Worm (Caenorhabditis elegans): ENCODE data around the gene C26E1.2.

DNA sequence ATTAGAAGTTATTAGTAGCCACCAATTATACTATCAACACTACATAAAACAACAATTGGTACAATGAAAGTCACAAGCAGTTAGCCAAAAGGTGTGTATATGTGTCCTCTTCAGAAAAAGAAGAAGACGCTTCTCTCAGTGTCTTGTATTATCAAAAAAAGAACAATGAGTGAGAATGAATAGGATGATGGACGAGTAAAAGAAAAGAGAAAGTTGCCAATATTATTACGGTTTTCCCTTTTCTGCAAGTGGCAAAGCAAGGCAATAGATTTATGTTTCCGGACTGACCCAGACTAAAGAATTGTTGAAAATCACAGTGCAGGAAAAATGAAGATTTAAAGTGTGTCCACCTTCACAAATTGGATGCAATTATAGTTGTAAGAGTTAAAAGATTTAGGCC, 24.6 kb upstream of the C26E1.2 start:
- TF ChIP-seq mel-28 (tag; optimal IDR thresholded peaks at IDR 0.05; ENCODE audit: borderline replicate concordance) (no peak), akir-1 (GFP tag; optimal IDR thresholded peaks at IDR 0.05) (no peak), Y95B8A.8 (GFP tag; IDR thresholded peaks at IDR 0.05) (no peak), F33H1.4 (GFP tag; IDR thresholded peaks at IDR 0.05) (no peak)
